Fruit fly (Drosophila melanogaster) whole organism, wandering third instar larva: Measurements from ENCODE around the gene Nup358.

ENCODE experiments used
- Abd-B ChIP-seq: fragments of >200 bp; optimal IDR thresholded peaks from 2 replicates; lab custom pipeline; 2017; ENCODE audit warnings: missing biosample characterization, missing genetic modification characterization
- CG32264 ChIP-seq: fragments of 200-800 bp; sonication (Bioruptor generic); optimal IDR thresholded peaks from 2 replicates; lab custom pipeline; 2016; ENCODE audit warnings: missing biosample characterization, missing genetic modification characterization
- CG9705 ChIP-seq: fragments of 200-800 bp; sonication (Bioruptor generic); optimal IDR thresholded peaks from 2 replicates; lab custom pipeline; 2018; ENCODE audit warnings: missing biosample characterization, mild to moderate bottlenecking, missing genetic modification characterization
- CrebA ChIP-seq: fragments of 200-800 bp; sonication (Bioruptor generic); optimal IDR thresholded peaks from 2 replicates; lab custom pipeline; 2016; ENCODE audit warnings: missing biosample characterization, mild to moderate bottlenecking, missing genetic modification characterization, borderline replicate concordance
- Dfd ChIP-seq: fragments of >200 bp; optimal IDR thresholded peaks from 2 replicates; lab custom pipeline; 2017; ENCODE audit warnings: missing biosample characterization, missing genetic modification characterization
- Dif ChIP-seq: fragments of 200-275, 200-300 bp; sonication (Bioruptor generic); optimal IDR thresholded peaks from 2 replicates; lab custom pipeline; 2018; ENCODE audit warnings: missing biosample characterization, missing genetic modification characterization; ENCODE audit not compliant: partially characterized antibody
- GATAd ChIP-seq: sonication (Bioruptor generic); optimal IDR thresholded peaks from 2 replicates; lab custom pipeline; 2016; ENCODE audit warnings: missing biosample characterization, missing genetic modification characterization
- HLH106 ChIP-seq: fragments of 200-800 bp; optimal IDR thresholded peaks from 3 replicates; lab custom pipeline; 2019; ENCODE audit warnings: missing biosample characterization, mild to moderate bottlenecking, missing genetic modification characterization, moderate library complexity
- Hnf4 ChIP-seq: fragments of 200-800 bp; sonication (Bioruptor generic); optimal IDR thresholded peaks from 2 replicates; lab custom pipeline; 2016; ENCODE audit warnings: missing biosample characterization, mild to moderate bottlenecking, missing genetic modification characterization
- Hr78 ChIP-seq: fragments of >200 bp; optimal IDR thresholded peaks from 2 replicates; lab custom pipeline; 2017; ENCODE audit warnings: missing biosample characterization, missing genetic modification characterization
- Hr83 ChIP-seq: fragments of 200-300 bp; sonication (Bioruptor generic); optimal IDR thresholded peaks from 2 replicates; lab custom pipeline; 2016; ENCODE audit warnings: missing biosample characterization, mild to moderate bottlenecking, missing genetic modification characterization, moderate library complexity; ENCODE audit not compliant: poor library complexity, severe bottlenecking
- Jra ChIP-seq: sonication (Bioruptor generic); optimal IDR thresholded peaks from 2 replicates; lab custom pipeline; 2016; ENCODE audit warnings: missing biosample characterization, missing genetic modification characterization
- Mio ChIP-seq: sonication (Bioruptor generic); optimal IDR thresholded peaks from 2 replicates; lab custom pipeline; 2016; ENCODE audit warnings: missing biosample characterization, missing genetic modification characterization
- Myc ChIP-seq: fragments of >200 bp; optimal IDR thresholded peaks from 2 replicates; lab custom pipeline; 2017
- N ChIP-seq: fragments of >200 bp; optimal IDR thresholded peaks from 2 replicates; lab custom pipeline; 2018; ENCODE audit warnings: missing biosample characterization, missing external identifiers, missing genetic modification characterization
- OdsH ChIP-seq: fragments of 200-800 bp; sonication (Bioruptor generic); optimal IDR thresholded peaks from 2 replicates; lab custom pipeline; 2016; ENCODE audit warnings: missing biosample characterization, mild to moderate bottlenecking, missing genetic modification characterization
- Rel ChIP-seq, 2 experiments: fragments of 200-800 bp; sonication (Bioruptor generic) in 1 of 2; optimal IDR thresholded peaks; 2 replicates in 1 of 2; 3 replicates in 1 of 2; lab custom pipeline; 2016 to 2019; ENCODE audit warnings: mild to moderate bottlenecking in 2 of 2, missing biosample characterization in 2 of 2, missing genetic modification characterization in 2 of 2, moderate library complexity in 1 of 2
- Sp1 ChIP-seq: fragments of 200-800 bp; sonication (Bioruptor generic); optimal IDR thresholded peaks from 3 replicates; lab custom pipeline; 2019; ENCODE audit warnings: missing biosample characterization, mild to moderate bottlenecking, missing genetic modification characterization, moderate library complexity
- Vsx2 ChIP-seq: fragments of 200-300, 225-300 bp; sonication (Bioruptor generic); optimal IDR thresholded peaks from 2 replicates; lab custom pipeline; 2018; ENCODE audit warnings: missing biosample characterization, missing genetic modification characterization; ENCODE audit not compliant: partially characterized antibody
- br ChIP-seq: fragments of 200-800 bp; sonication (Bioruptor generic); optimal IDR thresholded peaks from 2 replicates; lab custom pipeline; 2016; ENCODE audit warnings: missing biosample characterization, missing genetic modification characterization
- brk ChIP-seq: fragments of 200-800 bp; sonication (Bioruptor generic); optimal IDR thresholded peaks from 2 replicates; lab custom pipeline; 2016; ENCODE audit warnings: missing biosample characterization, mild to moderate bottlenecking, missing genetic modification characterization
- dl ChIP-seq, 2 experiments: fragments of 175-275, 200-275 bp in 1 of 2; fragments of 200-275 bp in 1 of 2; sonication (Bioruptor generic); optimal IDR thresholded peaks; lab custom pipeline; 2018; ENCODE audit warnings: mild to moderate bottlenecking in 2 of 2, missing biosample characterization in 2 of 2, missing genetic modification characterization in 2 of 2, moderate library complexity in 2 of 2; ENCODE audit not compliant: partially characterized antibody in 2 of 2, insufficient read depth in 1 of 2
- dmrt93B ChIP-seq: fragments of 200-800 bp; sonication (Bioruptor generic); optimal IDR thresholded peaks from 2 replicates; lab custom pipeline; 2018; ENCODE audit warnings: missing biosample characterization, mild to moderate bottlenecking, missing genetic modification characterization
- dsf ChIP-seq: sonication (Bioruptor generic); optimal IDR thresholded peaks from 2 replicates; lab custom pipeline; 2016; ENCODE audit warnings: missing biosample characterization, missing genetic modification characterization, borderline replicate concordance
- ey ChIP-seq: fragments of 200-800 bp; sonication (Bioruptor generic); optimal IDR thresholded peaks from 2 replicates; lab custom pipeline; 2016; ENCODE audit warnings: missing biosample characterization, missing genetic modification characterization
- foxo ChIP-seq, 2 experiments: fragments of 200-800 bp; sonication (Bioruptor generic); optimal IDR thresholded peaks; 2 replicates in 1 of 2; 3 replicates in 1 of 2; lab custom pipeline; 2016 to 2017; ENCODE audit warnings: missing biosample characterization in 2 of 2, missing genetic modification characterization in 2 of 2
- fru ChIP-seq: fragments of 200-800 bp; sonication (Bioruptor generic); optimal IDR thresholded peaks from 3 replicates; lab custom pipeline; 2016; ENCODE audit warnings: missing biosample characterization, mild to moderate bottlenecking, missing genetic modification characterization
- h ChIP-seq: fragments of 200-800 bp; sonication (Bioruptor generic); optimal IDR thresholded peaks from 3 replicates; lab custom pipeline; 2016; ENCODE audit warnings: missing biosample characterization, mild to moderate bottlenecking, missing genetic modification characterization
- jim ChIP-seq: fragments of 175-275, 200-325 bp; sonication (Bioruptor generic); optimal IDR thresholded peaks from 2 replicates; lab custom pipeline; 2016; ENCODE audit warnings: missing biosample characterization, mild to moderate bottlenecking, missing genetic modification characterization
- lola ChIP-seq: fragments of >200 bp; optimal IDR thresholded peaks from 2 replicates; lab custom pipeline; 2017; ENCODE audit warnings: missing biosample characterization, missing genetic modification characterization
- pan ChIP-seq: fragments of >200 bp; optimal IDR thresholded peaks from 2 replicates; lab custom pipeline; 2017
- psq ChIP-seq: fragments of 200-800 bp; sonication (Bioruptor generic); optimal IDR thresholded peaks from 3 replicates; lab custom pipeline; 2017; ENCODE audit warnings: missing biosample characterization, mild to moderate bottlenecking, missing genetic modification characterization, moderate library complexity
- rgr ChIP-seq: fragments of 200-800 bp; sonication (Bioruptor generic); optimal IDR thresholded peaks from 3 replicates; lab custom pipeline; 2016; ENCODE audit warnings: missing biosample characterization, mild to moderate bottlenecking, missing genetic modification characterization
- sage ChIP-seq: fragments of 200-800 bp; sonication (Bioruptor generic); optimal IDR thresholded peaks from 2 replicates; lab custom pipeline; 2016; ENCODE audit warnings: missing biosample characterization, mild to moderate bottlenecking, missing genetic modification characterization
- sv ChIP-seq: fragments of 200-800 bp; sonication (Bioruptor generic); optimal IDR thresholded peaks from 3 replicates; lab custom pipeline; 2016; ENCODE audit warnings: missing biosample characterization, missing genetic modification characterization
- tai ChIP-seq: sonication (Bioruptor generic); optimal IDR thresholded peaks from 2 replicates; lab custom pipeline; 2016; ENCODE audit warnings: missing biosample characterization, missing genetic modification characterization
- usp ChIP-seq: fragments of >200 bp; optimal IDR thresholded peaks from 2 replicates; lab custom pipeline; 2017; ENCODE audit warnings: missing biosample characterization, missing genetic modification characterization
- woc ChIP-seq: sonication (Bioruptor generic); optimal IDR thresholded peaks from 2 replicates; lab custom pipeline; 2016; ENCODE audit warnings: missing biosample characterization, mild to moderate bottlenecking, missing genetic modification characterization

Gene Nup358

dm6 chr3R:25215123-25215522 lies 34.0 kb upstream of the Nup358 start, which contains the start of gene Saysd1:
Gene Saysd1, minus strand, starts transcription at chr3R:25215188.
- TF ChIP-seq dsf (GFP tag; lab: Kevin White, UChicago) (no peak), woc (GFP tag; lab: Kevin White, UChicago) (peak; percentile 65), GATAd (GFP tag; lab: Kevin White, UChicago) (no peak), Dif (GFP tag; lab: Kevin White, UChicago) (no peak), pan (no peak), Sp1 (GFP tag; lab: Kevin White, UChicago) (no peak), jim (GFP tag; lab: Kevin White, UChicago) (no peak), ey (GFP tag; lab: Kevin White, UChicago) (no peak), brk (GFP tag; lab: Kevin White, UChicago) (peak; percentile 29), dmrt93B (GFP tag; lab: Kevin White, UChicago) (no peak), Myc (no peak), Hr78 (GFP tag; lab: Kevin White, UChicago) (no peak), OdsH (no peak), usp (no peak), CrebA (no peak), Mio (GFP tag; lab: Kevin White, UChicago) (no peak), N (GFP tag; lab: Kevin White, UChicago) (no peak), sv (GFP tag; lab: Kevin White, UChicago) (no peak), psq (GFP tag; lab: Kevin White, UChicago) (no peak), br (GFP tag; lab: Kevin White, UChicago) (peak; percentile 8), foxo (GFP tag; optimal IDR thresholded peaks at IDR 0.05; lab: Kevin White, UChicago) (peak in 1 of 2 experiments; percentile 53), Abd-B (no peak), CG32264 (GFP tag; lab: Kevin White, UChicago) (no peak), tai (GFP tag; lab: Kevin White, UChicago) (no peak), rgr (GFP tag; lab: Kevin White, UChicago) (no peak), h (GFP tag; lab: Kevin White, UChicago) (peak; percentile 48), sage (GFP tag; lab: Kevin White, UChicago) (no peak), lola (no peak), Rel (GFP tag; optimal IDR thresholded peaks at IDR 0.05; lab: Kevin White, UChicago) (no peak), Rel (tag; optimal IDR thresholded peaks at IDR 0.05; lab: Kevin White, UChicago) (no peak), Hnf4 (GFP tag; lab: Kevin White, UChicago) (peak; percentile 44), fru (GFP tag; lab: Kevin White, UChicago) (peak; percentile 24), Vsx2 (GFP tag; lab: Kevin White, UChicago) (no peak), CG9705 (GFP tag; lab: Kevin White, UChicago) (no peak), dl (GFP tag; optimal IDR thresholded peaks at IDR 0.05; lab: Kevin White, UChicago; ENCODE audit: insufficient read depth in 1 of 2, partially characterized antibody in 2 of 2) (no peak), Dfd (GFP tag; lab: Kevin White, UChicago) (no peak), Hr83 (GFP tag; lab: Kevin White, UChicago) (peak; percentile 33), Jra (GFP tag; lab: Kevin White, UChicago) (peak; percentile 5), HLH106 (tag; lab: Kevin White, UChicago) (peak; percentile 8)

- TF ChIP-seq dmrt93B (GFP tag; lab: Kevin White, UChicago) (no peak), rgr (GFP tag; lab: Kevin White, UChicago) (no peak), dl (GFP tag; optimal IDR thresholded peaks at IDR 0.05; lab: Kevin White, UChicago; ENCODE audit: insufficient read depth in 1 of 2, partially characterized antibody in 2 of 2) (no peak), usp (no peak), Dfd (GFP tag; lab: Kevin White, UChicago) (no peak), HLH106 (tag; lab: Kevin White, UChicago) (no peak), Abd-B (no peak), Mio (GFP tag; lab: Kevin White, UChicago) (no peak), brk (GFP tag; lab: Kevin White, UChicago) (no peak), Jra (GFP tag; lab: Kevin White, UChicago) (no peak), pan (no peak), CG9705 (GFP tag; lab: Kevin White, UChicago) (no peak)
- TF ChIP-seq, all 38 proteins: peak for 0
Measured at dm6 chr3R:25215997-25216396, 33.2 kb upstream of the Nup358 start, which contains the start of gene CG31106. Gene CG31106, plus strand, starts transcription at chr3R:25216297.
